Worm (Caenorhabditis elegans): ENCODE results near the gene F54F7.9.

Gene F54F7.9

DNA sequence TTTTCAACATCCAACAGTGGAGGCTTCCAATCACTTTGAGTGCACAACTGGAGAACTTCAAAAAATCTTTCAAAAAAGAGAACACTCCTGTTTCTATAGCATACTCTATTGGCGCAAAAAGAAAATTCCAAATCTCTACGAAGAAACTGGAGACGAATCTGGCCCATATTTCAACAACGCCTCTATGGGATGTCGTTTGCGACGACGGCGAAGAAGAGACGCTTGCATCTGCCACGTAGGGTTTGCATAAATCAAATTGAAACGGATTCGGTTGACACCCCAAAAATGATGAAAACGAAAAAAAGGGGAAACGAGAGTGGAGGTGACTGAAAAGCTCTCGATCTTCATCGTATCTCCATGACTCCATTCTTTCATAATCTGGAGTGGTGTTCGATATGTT, 7.7 kb upstream of the F54F7.9 start:
- no peak for TF ChIP-seq W03F9.2 (tag; optimal IDR thresholded peaks at IDR 0.05)
- no peak for TF ChIP-seq him-1 (tag; optimal IDR thresholded peaks at IDR 0.05)
- no peak for TF ChIP-seq dao-5 (tag; optimal IDR thresholded peaks at IDR 0.05)

DNA sequence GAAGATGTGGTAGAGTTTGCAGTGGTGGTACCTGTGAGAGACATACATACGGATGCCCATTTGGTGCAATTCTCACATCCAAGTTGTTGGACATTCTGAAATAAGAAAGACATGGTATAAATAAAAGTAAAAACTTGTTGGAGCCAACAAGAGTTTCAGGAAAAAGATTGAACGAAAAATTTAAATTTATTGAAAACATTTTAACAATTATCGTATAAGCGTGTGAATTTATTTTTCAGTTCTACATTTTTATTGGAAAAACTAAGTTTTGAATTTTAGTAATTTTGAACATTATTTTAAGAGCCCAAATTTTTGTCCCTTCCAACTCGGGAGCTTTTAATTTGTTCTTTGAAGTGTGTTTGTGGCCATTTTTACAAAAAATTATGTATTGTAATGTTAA, 6.4 kb upstream of the F54F7.9 start, which contains the start of gene F54F7.8:
F54F7.8 (minus strand) TSS at position 101 of the 400 bp plus-strand sequence.
- TF ChIP-seq dao-5 (tag; optimal IDR thresholded peaks at IDR 0.05) (no peak), him-1 (tag; optimal IDR thresholded peaks at IDR 0.05) (no peak), W03F9.2 (tag; optimal IDR thresholded peaks at IDR 0.05) (no peak)

DNA sequence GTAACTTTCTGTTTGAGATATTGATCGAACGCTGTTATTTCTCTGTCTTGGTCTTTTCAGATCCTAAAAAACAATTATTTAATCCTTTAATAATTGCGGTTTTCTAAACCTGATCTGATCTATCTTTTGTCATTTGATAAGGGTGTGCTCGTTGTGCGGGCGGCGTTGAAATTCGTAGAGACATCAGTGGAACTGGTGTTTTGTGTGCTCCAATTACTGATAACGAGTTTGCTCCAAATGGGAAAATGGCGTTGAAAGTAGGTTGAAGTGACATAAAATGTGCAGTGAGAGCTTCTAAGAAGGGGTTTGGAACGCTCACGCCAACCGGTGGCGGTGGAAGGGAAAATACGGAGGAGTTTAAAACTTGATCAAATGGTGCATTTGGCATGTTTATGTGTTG, 5.9 kb upstream of the F54F7.9 start:
- TF ChIP-seq him-1 (tag; optimal IDR thresholded peaks at IDR 0.05) (no peak), dao-5 (tag; optimal IDR thresholded peaks at IDR 0.05) (no peak), W03F9.2 (tag; optimal IDR thresholded peaks at IDR 0.05) (no peak)

- TF ChIP-seq him-1 (tag; optimal IDR thresholded peaks at IDR 0.05) (no peak), dao-5 (tag; optimal IDR thresholded peaks at IDR 0.05) (no peak), W03F9.2 (tag; optimal IDR thresholded peaks at IDR 0.05) (no peak)
Observed at ce11 chrX:11852494-11852893, 4.0 kb upstream of the F54F7.9 start, which contains the start of gene xtr-1. Gene xtr-1 (plus strand): TSS chrX:11852794.

ce11 chrX:11850572-11850971, 2.1 kb upstream of the F54F7.9 start, which contains the start of gene F54F7.14:
Gene F54F7.14 (plus strand): TSS chrX:11850872.
- no peak for TF ChIP-seq W03F9.2 (tag; optimal IDR thresholded peaks at IDR 0.05)
- TF ChIP-seq dao-5 (tag; optimal IDR thresholded peaks at IDR 0.05), result no peak
- TF ChIP-seq him-1 (tag; optimal IDR thresholded peaks at IDR 0.05), result no peak

DNA sequence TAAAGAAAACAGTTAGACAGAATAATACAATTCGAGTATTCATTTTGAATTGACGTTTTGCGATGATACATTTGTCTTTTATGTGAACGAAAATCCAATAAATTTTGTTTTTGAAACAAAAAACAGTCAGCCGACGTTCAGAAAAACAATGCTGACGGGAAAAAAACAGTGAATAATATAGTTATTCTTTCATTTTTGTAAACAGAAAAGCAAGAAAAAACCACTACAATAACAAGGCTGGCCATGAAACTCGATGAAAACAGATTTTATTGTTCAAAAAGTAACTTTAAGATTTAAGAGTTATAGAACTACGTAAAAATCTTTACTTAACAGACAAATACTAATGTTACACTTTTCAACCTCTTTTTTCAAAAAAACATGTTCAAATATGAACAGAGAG, 1.6 kb upstream of the F54F7.9 start, which contains the start of gene F54F7.3:
F54F7.3 (minus strand) TSS at position 101 of the 400 bp plus-strand sequence.
- TF ChIP-seq him-1 (tag; optimal IDR thresholded peaks at IDR 0.05) (no peak), dao-5 (tag; optimal IDR thresholded peaks at IDR 0.05) (no peak), W03F9.2 (tag; optimal IDR thresholded peaks at IDR 0.05) (no peak)

- TF ChIP-seq W03F9.2 (tag; optimal IDR thresholded peaks at IDR 0.05) (no peak), dao-5 (tag; optimal IDR thresholded peaks at IDR 0.05) (no peak), him-1 (tag; optimal IDR thresholded peaks at IDR 0.05) (no peak)
Observed at ce11 chrX:11843363-11843762, 5.2 kb downstream of the F54F7.9 start, which contains the start of gene F54F7.2. Gene F54F7.2 (plus strand): TSS chrX:11843663.

DNA sequence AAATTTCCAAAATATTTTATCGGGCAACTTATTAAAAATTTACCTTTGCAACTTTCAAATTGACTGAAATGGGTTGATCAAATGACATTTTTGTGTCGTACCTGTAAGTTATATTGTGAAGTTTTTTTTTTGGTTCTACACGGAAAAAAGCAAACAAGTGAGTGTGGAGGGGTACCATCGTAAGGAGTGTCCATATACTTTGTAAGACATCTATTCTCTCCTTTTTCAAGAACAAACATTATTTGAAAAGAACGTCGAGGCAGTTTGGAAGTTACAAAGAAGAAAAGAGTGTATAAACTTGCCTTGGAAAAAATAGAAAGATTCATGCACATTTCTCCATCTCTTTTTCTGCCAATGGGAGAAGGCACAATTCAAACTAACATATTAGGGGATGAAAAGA, 11.1 kb downstream of the F54F7.9 start, which contains the start of gene taf-7.1:
taf-7.1 (minus strand) TSS at position 101 of the 400 bp plus-strand sequence.
- no peak for TF ChIP-seq W03F9.2 (tag; optimal IDR thresholded peaks at IDR 0.05)
- no peak for TF ChIP-seq dao-5 (tag; optimal IDR thresholded peaks at IDR 0.05)
- TF ChIP-seq him-1 (tag; optimal IDR thresholded peaks at IDR 0.05), result no peak

DNA sequence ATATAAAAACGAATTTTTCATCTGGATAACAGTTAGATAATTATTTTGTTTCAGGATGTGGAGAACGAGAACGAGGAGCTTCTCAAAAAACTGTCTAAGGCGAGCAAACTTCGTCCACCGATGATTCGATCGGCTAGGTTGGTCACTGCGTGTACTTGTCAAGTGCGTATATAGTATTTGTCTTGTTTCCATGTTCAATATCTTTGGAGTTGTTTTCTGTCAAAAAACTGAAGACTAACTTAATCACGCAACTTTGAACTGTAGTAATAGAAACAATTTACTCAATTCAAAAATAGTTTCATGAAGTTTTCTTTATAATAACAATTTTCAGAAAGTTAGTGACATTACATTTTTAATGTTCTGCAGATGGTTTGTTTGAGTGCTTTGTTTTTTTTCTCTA, 19.9 kb downstream of the F54F7.9 start:
- TF ChIP-seq him-1 (tag; optimal IDR thresholded peaks at IDR 0.05) (no peak), dao-5 (tag; optimal IDR thresholded peaks at IDR 0.05) (no peak), W03F9.2 (tag; optimal IDR thresholded peaks at IDR 0.05) (no peak)

ce11 chrX:11827528-11827927, 21.0 kb downstream of the F54F7.9 start:
- no peak for TF ChIP-seq dao-5 (tag; optimal IDR thresholded peaks at IDR 0.05)
- TF ChIP-seq W03F9.2 (tag; optimal IDR thresholded peaks at IDR 0.05), result no peak
- no peak for TF ChIP-seq him-1 (tag; optimal IDR thresholded peaks at IDR 0.05)

ce11 chrX:11826892-11827291, 21.6 kb downstream of the F54F7.9 start:
- TF ChIP-seq W03F9.2 (tag; optimal IDR thresholded peaks at IDR 0.05), result no peak
- TF ChIP-seq dao-5 (tag; optimal IDR thresholded peaks at IDR 0.05), result no peak
- TF ChIP-seq him-1 (tag; optimal IDR thresholded peaks at IDR 0.05), result no peak

- no peak for TF ChIP-seq dao-5 (tag; optimal IDR thresholded peaks at IDR 0.05)
- no peak for TF ChIP-seq him-1 (tag; optimal IDR thresholded peaks at IDR 0.05)
- TF ChIP-seq W03F9.2 (tag; optimal IDR thresholded peaks at IDR 0.05), result no peak
Observed at ce11 chrX:11823704-11824103, 24.8 kb downstream of the F54F7.9 start, which contains the start of gene tag-241. Gene tag-241 (plus strand): TSS chrX:11824004.

- TF ChIP-seq dao-5 (tag; optimal IDR thresholded peaks at IDR 0.05) (no peak), him-1 (tag; optimal IDR thresholded peaks at IDR 0.05) (no peak), W03F9.2 (tag; optimal IDR thresholded peaks at IDR 0.05) (no peak)
Observed at ce11 chrX:11821159-11821720, 27.3 kb downstream of the F54F7.9 start.

DNA sequence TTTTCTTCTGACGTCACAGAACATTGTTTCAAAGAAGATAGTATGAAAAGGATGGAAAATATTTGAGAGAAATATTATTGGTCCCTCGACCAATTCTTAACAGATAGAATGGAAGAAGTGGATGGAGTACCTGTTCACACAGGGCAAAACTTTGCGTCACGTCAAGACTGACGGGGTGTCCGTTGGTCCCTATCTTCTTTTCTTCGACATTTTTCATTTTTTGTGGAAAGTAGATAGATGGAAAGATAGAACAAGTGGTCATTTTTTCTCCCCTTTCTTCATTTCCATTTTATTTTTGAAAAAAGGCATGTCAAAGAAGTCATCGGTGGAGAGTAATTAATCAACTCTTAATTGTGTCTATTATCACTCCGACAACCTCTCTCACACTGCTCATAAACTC, 29.8 kb downstream of the F54F7.9 start:
- TF ChIP-seq W03F9.2 (tag; optimal IDR thresholded peaks at IDR 0.05) (no peak), him-1 (tag; optimal IDR thresholded peaks at IDR 0.05) (no peak), dao-5 (tag; optimal IDR thresholded peaks at IDR 0.05) (no peak)

DNA sequence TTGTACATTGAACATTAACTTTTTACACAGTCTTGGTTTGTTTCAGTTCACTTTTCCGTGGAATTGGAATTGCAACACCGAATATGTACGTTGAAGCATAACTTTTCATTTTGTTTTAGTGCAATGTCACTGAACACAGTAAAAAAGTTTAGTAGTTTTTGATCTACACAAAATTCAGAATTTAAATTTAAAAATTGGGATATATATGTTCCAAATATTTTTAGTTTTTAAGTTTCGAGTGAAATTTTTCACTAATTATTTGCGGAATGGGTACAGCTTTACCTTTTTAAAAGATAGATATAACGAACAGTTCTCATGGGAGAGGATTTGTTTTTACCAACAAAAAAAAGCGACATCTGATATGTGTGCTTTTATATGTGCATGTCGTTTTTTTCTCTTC, 31.7 kb downstream of the F54F7.9 start:
- no peak for TF ChIP-seq W03F9.2 (tag; optimal IDR thresholded peaks at IDR 0.05)
- TF ChIP-seq dao-5 (tag; optimal IDR thresholded peaks at IDR 0.05), result no peak
- TF ChIP-seq him-1 (tag; optimal IDR thresholded peaks at IDR 0.05), result no peak
